Worm (Caenorhabditis elegans): ENCODE data around the gene drp-1.
"Not testable (repeated sequence)": the region's sequence is repeated elsewhere in the genome, so short reads cannot be mapped to it uniquely, and the experiment has no call there.

drp-1 gene

DNA sequence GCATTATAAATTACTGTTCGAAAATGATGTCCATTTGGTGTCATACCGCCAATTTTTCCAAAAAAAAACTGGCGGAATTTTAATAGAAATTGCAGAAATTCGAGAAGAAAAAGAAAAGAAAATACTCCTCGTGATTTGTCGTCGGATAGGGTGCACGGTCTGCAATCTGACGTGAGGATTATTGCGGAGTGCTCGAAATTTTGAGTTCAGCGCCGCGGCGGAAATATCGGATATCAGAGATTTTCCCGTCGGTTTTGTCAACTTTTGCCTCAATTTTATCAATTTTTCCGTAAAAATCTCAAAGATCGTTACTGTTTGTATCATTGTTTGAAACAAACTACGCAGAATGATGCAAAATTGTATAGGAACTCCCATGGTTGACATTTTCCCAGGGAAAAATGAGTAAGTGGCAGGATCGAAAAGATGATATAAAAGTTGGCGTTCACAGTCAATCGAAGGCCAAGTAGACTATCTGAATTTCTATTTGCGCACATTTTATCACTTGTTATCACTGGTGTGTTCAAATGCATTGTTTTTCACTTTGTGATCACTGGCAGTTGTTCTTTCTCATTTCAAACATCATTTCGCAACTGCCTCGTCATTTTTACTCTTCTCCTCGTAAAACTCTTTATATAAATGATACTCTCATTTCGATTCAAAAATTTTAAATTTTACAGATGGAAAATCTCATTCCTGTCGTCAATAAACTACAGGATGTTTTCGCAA, at the start of gene drp-1, which contains the start of gene fem-1:
drp-1 (plus strand) TSS at position 676 of the 726 bp plus-strand sequence.
fem-1 (minus strand) TSS at position 150 of the 726 bp plus-strand sequence.
- TF ChIP-seq lin-11 (tag; optimal IDR thresholded peaks at IDR 0.05) (no peak), mab-5 (tag; optimal IDR thresholded peaks at IDR 0.05) (no peak), peb-1 (tag; optimal IDR thresholded peaks at IDR 0.05) (no peak), snpc-4 (tag; optimal IDR thresholded peaks at IDR 0.05) (no peak), nhr-25 (tag; optimal IDR thresholded peaks at IDR 0.05) (no peak), sem-4 (tag; optimal IDR thresholded peaks at IDR 0.05) (no peak), sma-3 (GFP tag; optimal IDR thresholded peaks at IDR 0.05) (no peak), gmeb-1 (tag; optimal IDR thresholded peaks at IDR 0.05) (peak; percentile 3), sma-9 (GFP tag; optimal IDR thresholded peaks at IDR 0.05) (no peak), sma-9 (tag; optimal IDR thresholded peaks at IDR 0.05) (no peak), ama-1 (optimal IDR thresholded peaks at IDR 0.05) (no peak), C34F6.9 (tag; optimal IDR thresholded peaks at IDR 0.05) (peak; percentile 47), nhr-12 (tag; optimal IDR thresholded peaks at IDR 0.05) (no peak), nhr-77 (tag; optimal IDR thresholded peaks at IDR 0.05) (no peak), Y55F3AM.14 (GFP tag; optimal IDR thresholded peaks at IDR 0.05) (no peak), elt-1 (tag; optimal IDR thresholded peaks at IDR 0.05) (no peak), nhr-129 (tag; optimal IDR thresholded peaks at IDR 0.05) (peak; percentile 19), mbf-1 (tag; optimal IDR thresholded peaks at IDR 0.05) (no peak), blmp-1 (tag; optimal IDR thresholded peaks at IDR 0.05; ENCODE audit: insufficient read depth) (no peak), nhr-237 (tag; optimal IDR thresholded peaks at IDR 0.05) (no peak), R02D3.7 (tag; optimal IDR thresholded peaks at IDR 0.05) (no peak), mdl-1 (tag; optimal IDR thresholded peaks at IDR 0.05) (no peak)

ce11 chrIV:5491054-5491453, 47.2 kb upstream of the drp-1 start, which contains the start of gene B0273.115:
Gene B0273.115 (minus strand): TSS chrIV:5491154.
- TF ChIP-seq peb-1 (tag; optimal IDR thresholded peaks at IDR 0.05); ama-1 (optimal IDR thresholded peaks at IDR 0.05); sem-4 (tag; optimal IDR thresholded peaks at IDR 0.05): not testable (repeated sequence)

- TF ChIP-seq ZK546.5 (tag; optimal IDR thresholded peaks at IDR 0.05) (no peak), aly-2 (tag; optimal IDR thresholded peaks at IDR 0.05) (no peak), peb-1 (tag; optimal IDR thresholded peaks at IDR 0.05) (no peak), ceh-16 (tag; optimal IDR thresholded peaks at IDR 0.05) (no peak), unc-55 (GFP tag; optimal IDR thresholded peaks at IDR 0.05) (peak; percentile 20), lin-13 (GFP tag; optimal IDR thresholded peaks at IDR 0.05) (no peak), nhr-21 (tag; optimal IDR thresholded peaks at IDR 0.05) (no peak), mab-5 (tag; optimal IDR thresholded peaks at IDR 0.05) (peak; percentile 92)
Measured at ce11 chrIV:5492196-5492595, 46.1 kb upstream of the drp-1 start.

ce11 chrIV:5493135-5493534, 45.2 kb upstream of the drp-1 start:
- TF ChIP-seq nhr-6 (tag; optimal IDR thresholded peaks at IDR 0.05) (no peak), mab-5 (tag; optimal IDR thresholded peaks at IDR 0.05) (peak; percentile 64)

DNA sequence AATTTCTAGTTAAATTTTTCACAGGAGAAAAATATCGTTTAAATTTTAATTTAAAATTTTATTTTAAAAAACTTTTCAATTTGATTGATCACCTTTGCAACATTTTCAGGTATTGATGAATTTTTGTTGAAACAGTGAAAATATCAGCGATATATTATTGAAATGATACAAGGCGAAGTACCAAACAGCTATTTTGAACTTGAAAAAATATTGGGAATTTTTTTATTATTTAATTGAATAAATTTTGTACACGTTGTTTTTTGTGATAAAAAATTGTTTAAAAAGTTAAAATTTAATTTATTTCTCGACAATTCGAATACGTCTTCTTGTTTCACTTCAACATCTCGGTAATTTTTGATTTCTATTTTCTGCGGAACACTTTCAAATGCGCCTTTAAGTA, 44.6 kb upstream of the drp-1 start, which contains the start of gene B0273.1:
B0273.1 (plus strand) TSS at position 301 of the 400 bp plus-strand sequence.
- TF ChIP-seq aly-2 (tag; optimal IDR thresholded peaks at IDR 0.05): no peak
- no peak for TF ChIP-seq unc-62 (GFP tag; optimal IDR thresholded peaks at IDR 0.05)
- TF ChIP-seq dmd-4 (tag; optimal IDR thresholded peaks at IDR 0.05): no peak
- no peak for TF ChIP-seq mbf-1 (tag; optimal IDR thresholded peaks at IDR 0.05)
- no peak for TF ChIP-seq sma-9 (GFP tag; optimal IDR thresholded peaks at IDR 0.05)
- no peak for TF ChIP-seq sma-9 (tag; optimal IDR thresholded peaks at IDR 0.05)
- no peak for TF ChIP-seq nhr-237 (tag; optimal IDR thresholded peaks at IDR 0.05)
- TF ChIP-seq elt-1 (tag; optimal IDR thresholded peaks at IDR 0.05): no peak
- TF ChIP-seq Y55F3AM.14 (GFP tag; optimal IDR thresholded peaks at IDR 0.05): no peak
- TF ChIP-seq blmp-1 (tag; optimal IDR thresholded peaks at IDR 0.05; ENCODE audit: insufficient read depth): no peak
- no peak for TF ChIP-seq ztf-4 (tag; optimal IDR thresholded peaks at IDR 0.05)
- TF ChIP-seq ztf-1 (GFP tag; conservative IDR thresholded peaks at IDR 0.05): no peak
- no peak for TF ChIP-seq nhr-10 (tag; optimal IDR thresholded peaks at IDR 0.05)
- TF ChIP-seq peb-1 (tag; optimal IDR thresholded peaks at IDR 0.05): no peak
- TF ChIP-seq sma-3 (GFP tag; optimal IDR thresholded peaks at IDR 0.05): no peak
- TF ChIP-seq unc-55 (GFP tag; optimal IDR thresholded peaks at IDR 0.05): no peak
- no peak for TF ChIP-seq gmeb-1 (tag; optimal IDR thresholded peaks at IDR 0.05)
- no peak for TF ChIP-seq unc-39 (tag; optimal IDR thresholded peaks at IDR 0.05)
- TF ChIP-seq ztf-11 (tag; optimal IDR thresholded peaks at IDR 0.05): no peak
- TF ChIP-seq alr-1 (tag; optimal IDR thresholded peaks at IDR 0.05): no peak
- no peak for TF ChIP-seq skn-1 (tag; optimal IDR thresholded peaks at IDR 0.05)

All from whole organism, L2 larva.